Fruit fly (Drosophila melanogaster) whole organism, embryonic: ENCODE measurements around the gene CG15403.
A peak's percentile ranks its signal among the peaks of the same experiment; 100 is the strongest.

Source experiments
- ATbp ChIP-seq: fragments of 200-800 bp; sonication (Bioruptor generic); optimal IDR thresholded peaks from 2 replicates; lab custom pipeline; 2017; ENCODE audit warnings: missing biosample characterization, mild to moderate bottlenecking, missing genetic modification characterization, missing genetic modification reagents
- Ada2b ChIP-seq: fragments of 200-800 bp; sonication (Bioruptor generic); IDR thresholded peaks from 2 replicates; pipeline ENCODE4 v1.3.6; 2022; ENCODE audit warnings: missing biosample characterization, missing genetic modification characterization
- Asciz ChIP-seq: fragments of 200-800 bp; sonication (Bioruptor generic); optimal IDR thresholded peaks from 2 replicates; lab custom pipeline; 2017; ENCODE audit warnings: missing biosample characterization, mild to moderate bottlenecking, missing genetic modification characterization, missing genetic modification reagents
- Atf3 ChIP-seq: fragments of 200-800 bp; sonication (Bioruptor generic); optimal IDR thresholded peaks from 3 replicates; lab custom pipeline; 2016; ENCODE audit warnings: missing biosample characterization, missing genetic modification characterization
- BEAF-32 ChIP-seq: fragments of 200-800 bp; sonication (Bioruptor generic); optimal IDR thresholded peaks from 3 replicates; lab custom pipeline; 2017; ENCODE audit warnings: missing biosample characterization, missing genetic modification characterization, mild to moderate bottlenecking, moderate library complexity, missing genetic modification reagents
- Bteb2 ChIP-seq: fragments of 200-800 bp; sonication (Bioruptor generic); optimal IDR thresholded peaks from 2 replicates; lab custom pipeline; 2016; ENCODE audit warnings: missing biosample characterization, missing genetic modification characterization
- CG11398 ChIP-seq: fragments of 200-800 bp; sonication (Bioruptor generic); optimal IDR thresholded peaks from 2 replicates; lab custom pipeline; 2016; ENCODE audit warnings: missing biosample characterization, missing genetic modification characterization
- CG1233 ChIP-seq: fragments of 200-800 bp; sonication (Bioruptor generic); optimal IDR thresholded peaks from 4 replicates; lab custom pipeline; 2018; ENCODE audit warnings: missing biosample characterization, mild to moderate bottlenecking, missing genetic modification characterization
- CG13624 ChIP-seq: fragments of 200-800 bp; sonication (Bioruptor generic); optimal IDR thresholded peaks from 2 replicates; lab custom pipeline; 2016; ENCODE audit warnings: missing biosample characterization, missing genetic modification characterization
- CG14014 ChIP-seq: fragments of 200-800 bp; sonication (Bioruptor generic); IDR thresholded peaks from 2 replicates; pipeline ENCODE4 v1.3.6; 2022; ENCODE audit warnings: missing biosample characterization, missing genetic modification characterization
- CG14667 ChIP-seq: fragments of 200-800 bp; sonication (Bioruptor generic); IDR thresholded peaks from 2 replicates; pipeline ENCODE4 v1.3.6; 2022; ENCODE audit warnings: missing biosample characterization, missing genetic modification characterization
- CG14860 ChIP-seq: fragments of 200-800 bp; sonication (Bioruptor generic); IDR thresholded peaks from 3 replicates; pipeline ENCODE4 v1.3.6; 2022; ENCODE audit warnings: missing biosample characterization, missing genetic modification characterization; ENCODE audit not compliant: partially characterized antibody
- CG15514 ChIP-seq: fragments of 200-800 bp; sonication (Bioruptor generic); optimal IDR thresholded peaks from 3 replicates; lab custom pipeline; 2017; ENCODE audit warnings: missing biosample characterization, missing genetic modification characterization, mild to moderate bottlenecking, moderate library complexity, missing genetic modification reagents
- CG1603 ChIP-seq: fragments of 200-800 bp; sonication (Bioruptor generic); optimal IDR thresholded peaks from 2 replicates; lab custom pipeline; 2019; ENCODE audit warnings: missing biosample characterization, mild to moderate bottlenecking, missing genetic modification characterization, moderate library complexity
- CG16779 ChIP-seq: fragments of 200-800 bp; sonication (Bioruptor generic); IDR thresholded peaks from 2 replicates; pipeline ENCODE4 v1.3.6; 2022; ENCODE audit warnings: missing biosample characterization, missing genetic modification characterization
- CG17186 ChIP-seq: fragments of 200-800 bp; sonication (Bioruptor generic); optimal IDR thresholded peaks from 3 replicates; lab custom pipeline; 2017; ENCODE audit warnings: missing biosample characterization, missing genetic modification reagents, missing genetic modification characterization
- CG17385 ChIP-seq: fragments of 200-800 bp; sonication (Bioruptor generic); optimal IDR thresholded peaks from 3 replicates; lab custom pipeline; 2018; ENCODE audit warnings: missing biosample characterization, mild to moderate bottlenecking, missing genetic modification characterization
- CG2875 ChIP-seq: fragments of 200-800 bp; sonication (Bioruptor generic); optimal IDR thresholded peaks from 2 replicates; lab custom pipeline; 2017; ENCODE audit warnings: missing biosample characterization, mild to moderate bottlenecking, missing genetic modification characterization, missing genetic modification reagents
- CG32772 ChIP-seq: fragments of 200-800 bp; sonication (Bioruptor generic); IDR thresholded peaks from 2 replicates; pipeline ENCODE4 v1.3.6; 2022; ENCODE audit warnings: missing biosample characterization, missing genetic modification characterization
- CG4820 ChIP-seq: fragments of 200-800 bp; sonication (Bioruptor generic); optimal IDR thresholded peaks from 3 replicates; lab custom pipeline; 2016; ENCODE audit warnings: missing biosample characterization, missing genetic modification characterization
- CG8089 ChIP-seq: fragments of 200-800 bp; sonication (Bioruptor generic); optimal IDR thresholded peaks from 3 replicates; lab custom pipeline; 2016; ENCODE audit warnings: missing biosample characterization, missing genetic modification characterization
- CG8290 ChIP-seq, 3 experiments: fragments of 200-800 bp; sonication (Bioruptor generic); optimal IDR thresholded peaks; 2 replicates each; lab custom pipeline; 2016 to 2019; ENCODE audit warnings: missing biosample characterization in 3 of 3, missing genetic modification characterization in 3 of 3, mild to moderate bottlenecking in 2 of 3, moderate library complexity in 1 of 3
- CG8359 ChIP-seq: fragments of 200-800 bp; sonication (Bioruptor generic); optimal IDR thresholded peaks from 2 replicates; lab custom pipeline; 2017; ENCODE audit warnings: missing biosample characterization, mild to moderate bottlenecking, missing genetic modification characterization, borderline replicate concordance
- D19B ChIP-seq: fragments of 200-800 bp; sonication (Bioruptor generic); optimal IDR thresholded peaks from 2 replicates; lab custom pipeline; 2017; ENCODE audit warnings: missing biosample characterization, mild to moderate bottlenecking, missing genetic modification characterization
- Doc2 ChIP-seq: fragments of 200-800 bp; sonication (Bioruptor generic); IDR thresholded peaks from 2 replicates; pipeline ENCODE4 v1.3.6; 2022; ENCODE audit warnings: missing biosample characterization, missing genetic modification characterization
- Max ChIP-seq: fragments of 200-800 bp; sonication (Bioruptor generic); optimal IDR thresholded peaks from 2 replicates; lab custom pipeline; 2016; ENCODE audit warnings: missing biosample characterization, mild to moderate bottlenecking, missing genetic modification characterization
- Med ChIP-seq: fragments of 200-800 bp; sonication (Bioruptor generic); peaks from one replicate; lab custom pipeline; 2016; ENCODE audit warnings: missing biosample characterization, missing genetic modification characterization, mild to moderate bottlenecking, inconsistent platforms, moderate library complexity
- Myb ChIP-seq: fragments of 200-800 bp; sonication (Bioruptor generic); optimal IDR thresholded peaks from 2 replicates; lab custom pipeline; 2016; ENCODE audit warnings: missing biosample characterization, missing genetic modification characterization
- Usf ChIP-seq: fragments of 200-800 bp; sonication (Bioruptor generic); optimal IDR thresholded peaks from 2 replicates; lab custom pipeline; 2017; ENCODE audit warnings: missing genotype, missing biosample characterization, missing genetic modification characterization
- crp ChIP-seq, 2 experiments: fragments of 200-800 bp; sonication (Bioruptor generic); optimal IDR thresholded peaks; 2 replicates in 1 of 2; 3 replicates in 1 of 2; lab custom pipeline; 2017; ENCODE audit warnings: missing biosample characterization in 2 of 2, missing genetic modification characterization in 2 of 2, mild to moderate bottlenecking in 1 of 2, moderate library complexity in 1 of 2
- dimm ChIP-seq: fragments of 200-800 bp; sonication (Bioruptor generic); IDR thresholded peaks from 2 replicates; pipeline ENCODE4 v1.3.6; 2022; ENCODE audit warnings: missing biosample characterization, missing genetic modification characterization
- dm ChIP-seq: fragments of 200-800 bp; sonication (Bioruptor generic); optimal IDR thresholded peaks from 3 replicates; lab custom pipeline; 2016; ENCODE audit warnings: missing biosample characterization, missing genetic modification characterization
- fd3F ChIP-seq: fragments of 200-800 bp; sonication (Bioruptor generic); optimal IDR thresholded peaks from 2 replicates; lab custom pipeline; 2018; ENCODE audit warnings: missing biosample characterization, mild to moderate bottlenecking, missing genetic modification characterization, moderate library complexity
- fu2 ChIP-seq: fragments of 200-800 bp; sonication (Bioruptor generic); optimal IDR thresholded peaks from 2 replicates; lab custom pipeline; 2016; ENCODE audit warnings: missing biosample characterization, missing genetic modification characterization
- hbn ChIP-seq: fragments of 200-800 bp; sonication (Bioruptor generic); IDR thresholded peaks from 2 replicates; pipeline ENCODE4 v1.3.6; 2022; ENCODE audit warnings: missing biosample characterization, missing genetic modification characterization; ENCODE audit not compliant: partially characterized antibody
- kay ChIP-seq: fragments of 200-800 bp; sonication (Bioruptor generic); optimal IDR thresholded peaks from 2 replicates; lab custom pipeline; 2016; ENCODE audit warnings: missing biosample characterization, missing genetic modification characterization
- nom ChIP-seq: fragments of 200-800 bp; sonication (Bioruptor generic); optimal IDR thresholded peaks from 2 replicates; lab custom pipeline; 2017; ENCODE audit warnings: missing biosample characterization, missing genetic modification characterization, mild to moderate bottlenecking, moderate library complexity, missing genetic modification reagents
- phol ChIP-seq: fragments of 200-800 bp; sonication (Bioruptor generic); optimal IDR thresholded peaks from 3 replicates; lab custom pipeline; 2018; ENCODE audit warnings: missing biosample characterization, mild to moderate bottlenecking, missing genetic modification characterization, moderate library complexity
- psq ChIP-seq: fragments of 200-800 bp; sonication (Bioruptor generic); optimal IDR thresholded peaks from 2 replicates; lab custom pipeline; 2017; ENCODE audit warnings: missing biosample characterization, missing genetic modification characterization
- slbo ChIP-seq: fragments of 200-800 bp; sonication (Bioruptor generic); IDR thresholded peaks from 2 replicates; pipeline ENCODE4 v1.3.6; 2022; ENCODE audit warnings: missing biosample characterization, missing genetic modification characterization
- tx ChIP-seq: fragments of 200-800 bp; sonication (Bioruptor generic); optimal IDR thresholded peaks from 2 replicates; lab custom pipeline; 2016; ENCODE audit warnings: missing biosample characterization, missing genetic modification characterization
- unpg ChIP-seq: fragments of 200-800 bp; sonication (Bioruptor generic); optimal IDR thresholded peaks from 3 replicates; lab custom pipeline; 2018; ENCODE audit warnings: missing biosample characterization, mild to moderate bottlenecking, missing genetic modification characterization, moderate library complexity

Gene CG15403

DNA sequence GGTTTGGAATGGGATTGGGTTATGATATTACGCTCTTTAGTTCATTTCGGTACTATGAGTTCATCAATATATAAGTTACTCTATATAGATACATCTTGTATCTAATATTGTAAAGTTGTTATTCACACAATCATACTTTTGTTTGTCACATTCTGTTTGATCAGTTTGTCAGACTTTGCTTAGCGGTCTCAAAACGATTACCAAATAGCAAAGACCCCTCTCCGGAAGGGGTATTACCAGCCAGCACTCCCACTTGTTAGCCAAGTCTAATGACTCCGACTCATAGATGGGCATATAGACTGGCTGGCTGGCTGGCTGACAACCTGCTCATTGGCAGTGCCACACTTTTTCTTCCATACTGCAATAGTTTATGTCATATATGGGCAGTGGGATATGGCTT is 14.3 kb upstream of the CG15403 start (continued):
- TF ChIP-seq Myb (GFP tag; lab: Kevin White, UChicago): no peak
- no peak for TF ChIP-seq CG8089
- TF ChIP-seq Atf3 (GFP tag; lab: Kevin White, UChicago): no peak
- TF ChIP-seq tx: no peak
- peak; percentile 10 for TF ChIP-seq fd3F (GFP tag; lab: Kevin White, UChicago)
- no peak for TF ChIP-seq phol (tag; lab: Kevin White, UChicago)
- TF ChIP-seq CG8359 (GFP tag; lab: Kevin White, UChicago): peak; percentile 1
- peak; percentile 8 for TF ChIP-seq CG1603 (tag; lab: Kevin White, UChicago)
- no peak for TF ChIP-seq BEAF-32 (GFP tag; lab: Kevin White, UChicago)
- no peak for TF ChIP-seq CG4820 (GFP tag; lab: Kevin White, UChicago)
- TF ChIP-seq ATbp: peak; percentile 46
- TF ChIP-seq CG32772 (GFP tag; lab: Robert Waterston, UW): no peak
- TF ChIP-seq CG16779 (GFP tag; lab: Robert Waterston, UW): no peak
- TF ChIP-seq CG2875: peak; percentile 13
- no peak for TF ChIP-seq Max (GFP tag; lab: Kevin White, UChicago)
- TF ChIP-seq fu2 (GFP tag; lab: Kevin White, UChicago): no peak
- no peak for TF ChIP-seq CG13624 (GFP tag; lab: Kevin White, UChicago)
- no peak for TF ChIP-seq Ada2b (GFP tag; lab: Robert Waterston, UW)
- TF ChIP-seq CG14860 (GFP tag; lab: Robert Waterston, UW): no peak
- no peak for TF ChIP-seq hbn (GFP tag; lab: Robert Waterston, UW)
- no peak for TF ChIP-seq CG14667
- TF ChIP-seq psq (GFP tag; lab: Kevin White, UChicago): no peak
- TF ChIP-seq CG11398 (GFP tag; lab: Kevin White, UChicago): no peak
- no peak for TF ChIP-seq Bteb2 (GFP tag; lab: Kevin White, UChicago)
- TF ChIP-seq nom (GFP tag; lab: Kevin White, UChicago): no peak
- TF ChIP-seq CG15514 (GFP tag; lab: Kevin White, UChicago): peak; percentile 9
- TF ChIP-seq Doc2 (GFP tag; lab: Robert Waterston, UW): no peak
- TF ChIP-seq kay (GFP tag; lab: Kevin White, UChicago): no peak
- TF ChIP-seq crp (GFP tag; optimal IDR thresholded peaks at IDR 0.05; lab: Kevin White, UChicago): no peak
- TF ChIP-seq CG1233 (GFP tag; lab: Kevin White, UChicago): no peak
- TF ChIP-seq dm (GFP tag; lab: Kevin White, UChicago): no peak
- TF ChIP-seq, all 482 proteins: peak for 30

DNA sequence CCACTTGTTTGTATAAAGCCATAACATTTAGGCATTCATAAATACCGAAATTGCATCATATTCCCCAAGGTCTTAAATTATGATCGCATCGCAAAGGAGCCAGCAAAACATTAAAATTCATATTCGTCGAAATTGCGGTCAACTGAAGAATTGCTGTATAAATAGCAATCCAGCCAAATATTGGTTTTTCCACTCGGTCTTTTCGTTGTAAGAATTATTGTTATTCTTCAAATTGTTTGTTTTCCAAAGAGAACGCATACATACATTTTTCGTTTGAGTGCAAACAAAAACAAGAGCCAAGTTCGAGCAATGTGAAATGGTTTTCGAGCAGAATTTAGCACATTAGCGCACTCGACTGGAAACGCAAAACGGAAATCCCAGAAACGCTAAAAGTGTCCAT is 13.5 kb upstream of the CG15403 start:
- TF ChIP-seq Usf (no peak), ATbp (peak; percentile 7), CG14014 (0 out of 2 replicates have a peak, but pooled peaks have one; percentile 7), CG17385 (GFP tag; lab: Kevin White, UChicago) (no peak), Asciz (GFP tag; lab: Kevin White, UChicago) (peak; percentile 40), D19B (GFP tag; lab: Kevin White, UChicago) (no peak), CG17186 (no peak), slbo (GFP tag; lab: Robert Waterston, UW) (no peak), Med (GFP tag; lab: Kevin White, UChicago) (peak; percentile 74), unpg (GFP tag; lab: Kevin White, UChicago) (peak; percentile 7), dimm (no peak), CG8290 (GFP tag; optimal IDR thresholded peaks at IDR 0.05; lab: Kevin White, UChicago) (no peak), CG8290 (tag; optimal IDR thresholded peaks at IDR 0.05; lab: Kevin White, UChicago) (peak in 1 of 2 experiments; percentile 3)
